Fruit fly (Drosophila melanogaster) whole organism, wandering third instar larva: Measurements from ENCODE around the gene CG13044.

Experiments used
- Abd-B ChIP-seq: fragments of >200 bp; optimal IDR thresholded peaks from 2 replicates; lab custom pipeline; 2017; ENCODE audit warnings: missing biosample characterization, missing genetic modification characterization
- CG32264 ChIP-seq: fragments of 200-800 bp; sonication (Bioruptor generic); optimal IDR thresholded peaks from 2 replicates; lab custom pipeline; 2016; ENCODE audit warnings: missing biosample characterization, missing genetic modification characterization
- CrebA ChIP-seq: fragments of 200-800 bp; sonication (Bioruptor generic); optimal IDR thresholded peaks from 2 replicates; lab custom pipeline; 2016; ENCODE audit warnings: missing biosample characterization, mild to moderate bottlenecking, missing genetic modification characterization, borderline replicate concordance
- Hr83 ChIP-seq: fragments of 200-300 bp; sonication (Bioruptor generic); optimal IDR thresholded peaks from 2 replicates; lab custom pipeline; 2016; ENCODE audit warnings: missing biosample characterization, mild to moderate bottlenecking, missing genetic modification characterization, moderate library complexity; ENCODE audit not compliant: poor library complexity, severe bottlenecking
- Jra ChIP-seq: sonication (Bioruptor generic); optimal IDR thresholded peaks from 2 replicates; lab custom pipeline; 2016; ENCODE audit warnings: missing biosample characterization, missing genetic modification characterization
- N ChIP-seq: fragments of >200 bp; optimal IDR thresholded peaks from 2 replicates; lab custom pipeline; 2018; ENCODE audit warnings: missing biosample characterization, missing external identifiers, missing genetic modification characterization
- h ChIP-seq: fragments of 200-800 bp; sonication (Bioruptor generic); optimal IDR thresholded peaks from 3 replicates; lab custom pipeline; 2016; ENCODE audit warnings: missing biosample characterization, mild to moderate bottlenecking, missing genetic modification characterization
- tai ChIP-seq: sonication (Bioruptor generic); optimal IDR thresholded peaks from 2 replicates; lab custom pipeline; 2016; ENCODE audit warnings: missing biosample characterization, missing genetic modification characterization

DNA sequence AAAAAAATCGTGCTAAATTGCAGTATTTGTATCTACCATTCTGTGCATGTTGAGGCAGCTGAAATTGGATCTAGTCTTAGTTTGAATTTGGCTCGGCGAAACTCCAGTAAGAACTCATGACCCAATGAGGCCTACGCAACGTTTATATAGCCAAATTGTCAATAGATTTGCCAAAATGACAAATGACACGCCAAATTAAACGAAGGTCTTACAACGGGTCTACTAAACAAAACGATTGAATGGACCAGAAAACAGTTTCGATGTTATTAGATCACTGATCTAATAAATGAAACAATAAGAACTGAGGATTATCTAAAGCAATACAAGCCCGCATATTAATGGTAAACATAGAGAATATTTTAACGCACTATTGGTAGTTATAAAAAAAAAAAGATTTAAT lies 18.2 kb upstream of the CG13044 start, which contains the start of gene CG42718:
- TF ChIP-seq Abd-B (GFP tag; lab: Kevin White, UChicago): no peak
- no peak for TF ChIP-seq h (GFP tag; lab: Kevin White, UChicago)
- no peak for TF ChIP-seq Hr83 (GFP tag; lab: Kevin White, UChicago)
- TF ChIP-seq CrebA (GFP tag; lab: Kevin White, UChicago): no peak
- TF ChIP-seq tai: no peak
- no peak for TF ChIP-seq CG32264 (GFP tag; lab: Kevin White, UChicago)
- no peak for TF ChIP-seq Jra (GFP tag; lab: Kevin White, UChicago)
- no peak for TF ChIP-seq N (GFP tag; lab: Kevin White, UChicago)
